Fruit fly (Drosophila melanogaster) whole organism, pupa: Measurements from ENCODE around the gene Bdbt.

Experiments used
- CG10348 ChIP-seq: fragments of 200-800 bp; sonication (Bioruptor generic); IDR thresholded peaks from 2 replicates; pipeline ENCODE4 v1.3.6; 2022; ENCODE audit warnings: missing biosample characterization, missing genetic modification characterization
- CG12605 ChIP-seq: fragments of 200-800 bp; sonication (Bioruptor generic); IDR thresholded peaks from 2 replicates; pipeline ENCODE4 v1.3.6; 2022; ENCODE audit warnings: missing biosample characterization, missing genetic modification characterization
- CG13204 ChIP-seq: fragments of 200-800 bp; sonication (Bioruptor generic); optimal IDR thresholded peaks from 2 replicates; lab custom pipeline; 2018; ENCODE audit warnings: missing biosample characterization, mild to moderate bottlenecking, missing genetic modification characterization, moderate library complexity
- CG14655 ChIP-seq: fragments of 200-800 bp; sonication (Bioruptor generic); optimal IDR thresholded peaks from 3 replicates; lab custom pipeline; 2017; ENCODE audit warnings: mild to moderate bottlenecking, missing biosample characterization, missing genetic modification reagents, missing genetic modification characterization
- CG15710 ChIP-seq: fragments of 200-800 bp; sonication (Bioruptor generic); optimal IDR thresholded peaks from 2 replicates; lab custom pipeline; 2018; ENCODE audit warnings: missing biosample characterization, mild to moderate bottlenecking, missing genetic modification characterization, moderate library complexity
- CG17806 ChIP-seq: fragments of 200-800 bp; sonication (Bioruptor generic); optimal IDR thresholded peaks from 2 replicates; lab custom pipeline; 2018; ENCODE audit warnings: missing biosample characterization, mild to moderate bottlenecking, missing genetic modification characterization, moderate library complexity
- CG32121 ChIP-seq: fragments of 200-800 bp; sonication (Bioruptor generic); IDR thresholded peaks from 2 replicates; pipeline ENCODE4 v1.3.6; 2022; ENCODE audit warnings: missing biosample characterization, missing genetic modification characterization
- CG34367 ChIP-seq: fragments of 200-800 bp; sonication (Bioruptor generic); optimal IDR thresholded peaks from 2 replicates; lab custom pipeline; 2018; ENCODE audit warnings: missing biosample characterization, mild to moderate bottlenecking, missing genetic modification characterization
- CG4496 ChIP-seq: fragments of 200-800 bp; sonication (Bioruptor generic); IDR thresholded peaks from 3 replicates; pipeline ENCODE4 v1.3.6; 2022; ENCODE audit warnings: missing biosample characterization, missing genetic modification characterization
- CG8159 ChIP-seq: fragments of 200-800 bp; sonication (Bioruptor generic); optimal IDR thresholded peaks from 3 replicates; lab custom pipeline; 2018; ENCODE audit warnings: missing biosample characterization, mild to moderate bottlenecking, missing genetic modification characterization, moderate library complexity
- CG8301 ChIP-seq: fragments of 200-800 bp; sonication (Bioruptor generic); optimal IDR thresholded peaks from 2 replicates; lab custom pipeline; 2018; ENCODE audit warnings: missing biosample characterization, mild to moderate bottlenecking, missing genetic modification characterization
- CG9948 ChIP-seq: fragments of 200-800 bp; sonication (Bioruptor generic); optimal IDR thresholded peaks from 2 replicates; lab custom pipeline; 2018; ENCODE audit warnings: missing biosample characterization, mild to moderate bottlenecking, missing genetic modification characterization, moderate library complexity
- D1 ChIP-seq: fragments of 200-800 bp; sonication (Bioruptor generic); optimal IDR thresholded peaks from 2 replicates; lab custom pipeline; 2018; ENCODE audit warnings: missing biosample characterization, mild to moderate bottlenecking, missing genetic modification characterization, moderate library complexity
- EcR ChIP-seq: fragments of 200-800 bp; sonication (Bioruptor generic); optimal IDR thresholded peaks from 3 replicates; lab custom pipeline; 2019; ENCODE audit warnings: missing biosample characterization, missing genetic modification characterization, mild to moderate bottlenecking, moderate library complexity, missing genetic modification reagents
- Ets98B ChIP-seq: fragments of 200-800 bp; sonication (Bioruptor generic); IDR thresholded peaks from 2 replicates; pipeline ENCODE4 v1.3.6; 2022; ENCODE audit warnings: missing biosample characterization, missing genetic modification characterization
- Pif1A ChIP-seq: fragments of 200-800 bp; sonication (Bioruptor generic); optimal IDR thresholded peaks from 3 replicates; lab custom pipeline; 2016; ENCODE audit warnings: missing biosample characterization, missing genetic modification characterization
- Pif1B ChIP-seq: fragments of 200-800 bp; sonication (Bioruptor generic); optimal IDR thresholded peaks from 3 replicates; lab custom pipeline; 2016; ENCODE audit warnings: missing biosample characterization, missing genetic modification characterization
- Snoo ChIP-seq: fragments of 200-800 bp; sonication (Bioruptor generic); optimal IDR thresholded peaks from 3 replicates; lab custom pipeline; 2017; ENCODE audit warnings: missing biosample characterization, mild to moderate bottlenecking, missing genetic modification characterization, inconsistent platforms
- fd96Ca ChIP-seq: fragments of 200-800 bp; sonication (Bioruptor generic); IDR thresholded peaks from 3 replicates; pipeline ENCODE4 v1.3.6; 2022; ENCODE audit warnings: missing biosample characterization, missing genetic modification characterization
- gl ChIP-seq: fragments of 200-800 bp; sonication (Bioruptor generic); optimal IDR thresholded peaks from 2 replicates; lab custom pipeline; 2018; ENCODE audit warnings: missing biosample characterization, mild to moderate bottlenecking, missing genetic modification characterization
- rn ChIP-seq: fragments of 200-800 bp; sonication (Bioruptor generic); IDR thresholded peaks from 2 replicates; pipeline ENCODE4 v1.3.6; 2022; ENCODE audit warnings: missing biosample characterization, missing genetic modification characterization

Gene Bdbt

DNA sequence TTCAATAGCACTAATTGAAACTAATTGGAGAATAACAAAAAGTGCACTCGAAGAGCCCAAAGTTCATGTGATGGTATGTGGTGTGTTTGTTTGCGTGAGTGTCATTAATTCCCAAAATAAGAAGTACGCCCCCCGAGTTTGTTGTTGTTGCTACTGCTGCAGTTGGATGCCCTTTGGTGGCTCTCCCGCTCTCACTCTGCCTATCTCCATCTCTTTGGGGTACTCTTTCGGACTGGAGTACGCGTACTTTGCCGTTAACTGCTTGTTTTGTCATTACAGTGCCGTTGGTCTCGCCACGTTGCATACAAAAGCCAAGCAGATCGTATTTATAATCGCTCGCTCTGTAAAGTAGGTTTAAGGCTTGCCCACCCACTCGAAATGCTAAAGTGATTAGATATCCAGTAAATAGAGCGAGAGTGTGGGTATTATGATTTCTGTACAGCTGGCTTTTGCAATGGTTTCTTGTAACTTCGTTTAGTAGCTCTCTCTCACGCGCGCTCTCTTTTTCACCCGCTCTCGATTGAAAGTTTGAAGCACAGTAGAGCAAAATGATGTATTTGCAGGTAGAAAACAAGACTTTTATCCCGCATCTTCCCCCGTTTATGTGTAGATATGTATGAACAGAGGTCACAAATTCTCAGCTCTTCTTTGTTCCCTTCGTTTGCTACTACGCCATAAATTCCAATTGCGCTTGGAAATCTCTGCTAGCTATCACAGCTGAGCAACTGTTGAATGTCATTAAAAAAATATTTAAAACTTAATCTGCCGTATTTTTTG, 6.5 kb downstream of the Bdbt start:
- TF ChIP-seq CG32121 (GFP tag; lab: Robert Waterston, UW) (0 out of 2 replicates have a peak, but pooled peaks have one; percentile 10), CG10348 (GFP tag; lab: Robert Waterston, UW) (no peak), CG9948 (tag; lab: Kevin White, UChicago) (peak; percentile 18), CG4496 (GFP tag; lab: Robert Waterston, UW) (0 out of 3 replicates have a peak, but pooled peaks have one; percentile 6), CG8301 (tag; lab: Kevin White, UChicago) (peak; percentile 55), CG12605 (GFP tag; lab: Robert Waterston, UW) (no peak), CG8159 (tag; lab: Kevin White, UChicago) (peak; percentile 3), EcR (GFP tag; lab: Kevin White, UChicago) (peak; percentile 89), gl (tag; lab: Kevin White, UChicago) (no peak), Ets98B (peak; percentile 44), CG15710 (no peak), CG17806 (tag; lab: Kevin White, UChicago) (peak; percentile 16), fd96Ca (GFP tag; lab: Robert Waterston, UW) (0 out of 3 replicates have a peak, but pooled peaks have one; percentile 57)

DNA sequence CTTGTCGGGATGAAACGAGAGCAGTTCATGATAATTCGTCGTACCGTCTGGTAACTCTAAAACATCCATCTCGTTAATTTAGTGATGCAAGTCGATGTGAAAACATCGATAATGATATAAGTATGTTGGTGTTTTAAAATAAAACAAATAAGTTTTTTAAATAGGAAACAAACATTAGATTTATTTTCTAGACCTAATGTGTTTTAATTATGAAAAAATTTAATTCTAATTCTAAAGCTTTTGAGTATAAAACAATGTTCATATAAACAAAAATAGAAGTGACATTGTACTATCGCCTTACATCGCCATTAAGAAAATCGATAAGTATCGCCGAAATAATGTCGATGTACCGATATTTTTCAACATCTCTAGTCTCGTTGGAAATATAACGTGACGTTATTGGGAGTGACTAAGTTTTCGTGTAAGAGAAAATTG, 7.6 kb downstream of the Bdbt start, which contains the start of gene Rab11:
Rab11 (plus strand) TSS at position 363 of the 435 bp plus-strand sequence.
- no peak for TF ChIP-seq CG12605 (GFP tag; lab: Robert Waterston, UW)
- peak; percentile 43 for TF ChIP-seq CG15710
- no peak for TF ChIP-seq CG32121 (GFP tag; lab: Robert Waterston, UW)
- no peak for TF ChIP-seq CG10348 (GFP tag; lab: Robert Waterston, UW)
- peak; percentile 39 for TF ChIP-seq CG8159 (tag; lab: Kevin White, UChicago)
- no peak for TF ChIP-seq CG17806 (tag; lab: Kevin White, UChicago)
- no peak for TF ChIP-seq EcR (GFP tag; lab: Kevin White, UChicago)
- no peak for TF ChIP-seq CG4496 (GFP tag; lab: Robert Waterston, UW)
- no peak for TF ChIP-seq Ets98B
- TF ChIP-seq CG34367 (tag; lab: Kevin White, UChicago), result peak; percentile 12
- TF ChIP-seq Pif1A, result no peak
- no peak for TF ChIP-seq CG14655 (GFP tag; lab: Kevin White, UChicago)
- TF ChIP-seq gl (tag; lab: Kevin White, UChicago), result no peak
- no peak for TF ChIP-seq CG9948 (tag; lab: Kevin White, UChicago)
- TF ChIP-seq Snoo, result no peak

DNA sequence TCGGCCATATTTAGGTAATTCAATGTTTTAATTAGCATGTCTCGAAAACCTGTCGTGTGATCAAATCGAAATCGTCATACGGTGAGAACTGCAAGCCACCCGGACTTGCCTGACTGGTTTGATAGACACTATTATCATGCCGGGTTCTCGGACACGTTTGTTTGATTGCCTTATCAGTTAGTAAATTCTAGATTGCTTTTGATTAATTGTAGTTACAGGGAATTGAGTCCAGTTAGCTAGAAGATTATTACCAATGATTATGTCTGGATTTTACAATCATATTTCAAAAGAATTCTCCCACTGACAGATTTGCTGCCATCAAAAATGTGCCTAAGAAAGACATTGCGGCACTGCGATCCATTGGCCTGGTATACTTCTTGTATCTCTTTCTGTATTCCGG, 8.9 kb downstream of the Bdbt start:
- TF ChIP-seq fd96Ca (GFP tag; lab: Robert Waterston, UW), result no peak
- no peak for TF ChIP-seq CG32121 (GFP tag; lab: Robert Waterston, UW)
- no peak for TF ChIP-seq CG8159 (tag; lab: Kevin White, UChicago)
- no peak for TF ChIP-seq Pif1B (GFP tag; lab: Kevin White, UChicago)
- TF ChIP-seq rn (GFP tag; lab: Robert Waterston, UW), result no peak
- TF ChIP-seq CG17806 (tag; lab: Kevin White, UChicago), result no peak
- no peak for TF ChIP-seq CG8301 (tag; lab: Kevin White, UChicago)
- TF ChIP-seq CG34367 (tag; lab: Kevin White, UChicago), result no peak
- TF ChIP-seq CG13204 (GFP tag; lab: Kevin White, UChicago), result no peak

DNA sequence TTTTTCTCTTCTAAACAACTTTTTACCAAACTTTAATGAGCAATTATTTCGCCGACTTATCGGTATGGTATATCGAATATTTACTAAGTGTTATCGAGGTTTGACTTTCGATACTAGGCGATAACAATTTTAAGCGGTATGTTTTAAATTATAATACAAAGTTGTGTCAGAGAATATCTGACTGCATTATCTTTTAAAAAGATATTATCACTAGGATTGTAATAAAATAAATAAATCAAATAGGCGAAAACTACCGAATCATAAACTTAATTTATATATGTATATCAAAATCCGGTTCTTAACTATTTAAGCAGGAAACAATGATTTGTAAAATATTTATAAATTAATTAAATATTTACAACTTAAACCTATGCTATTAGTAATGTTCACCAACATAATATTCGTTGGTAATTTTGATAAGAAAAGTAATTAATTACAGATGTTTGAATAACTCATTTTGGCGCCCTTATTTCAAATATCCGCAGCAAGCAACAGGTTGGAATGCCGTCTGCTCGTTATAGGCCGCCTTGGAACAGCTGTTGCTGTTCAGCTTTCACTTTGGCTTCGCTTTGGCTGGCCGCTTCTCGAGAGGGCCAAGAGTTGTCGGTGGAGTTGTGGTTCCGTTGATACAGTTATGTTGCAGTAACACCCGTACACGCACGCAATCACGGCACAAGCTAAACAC, 10.6 kb downstream of the Bdbt start, which contains the start of the genes Sec15 and rtet:
Sec15 (minus strand) TSS at position 66 of the 685 bp plus-strand sequence.
rtet (plus strand) TSS at position 540 of the 685 bp plus-strand sequence.
- TF ChIP-seq CG14655 (GFP tag; lab: Kevin White, UChicago) (no peak), Ets98B (peak; percentile 58), EcR (GFP tag; lab: Kevin White, UChicago) (no peak), CG8159 (tag; lab: Kevin White, UChicago) (no peak), CG17806 (tag; lab: Kevin White, UChicago) (peak; percentile 6), CG4496 (GFP tag; lab: Robert Waterston, UW) (peak; percentile 63; the same call in 1 of the 3 replicates), CG34367 (tag; lab: Kevin White, UChicago) (peak; percentile 27), CG10348 (GFP tag; lab: Robert Waterston, UW) (no peak), CG13204 (GFP tag; lab: Kevin White, UChicago) (no peak), CG15710 (peak; percentile 47), CG12605 (GFP tag; lab: Robert Waterston, UW) (peak; percentile 27; the same call in 1 of the 2 replicates), gl (tag; lab: Kevin White, UChicago) (no peak), Pif1A (no peak), CG32121 (GFP tag; lab: Robert Waterston, UW) (peak; percentile 52), CG8301 (tag; lab: Kevin White, UChicago) (no peak), Pif1B (GFP tag; lab: Kevin White, UChicago) (no peak), D1 (no peak), CG9948 (tag; lab: Kevin White, UChicago) (peak; percentile 30), rn (GFP tag; lab: Robert Waterston, UW) (no peak), Snoo (no peak), fd96Ca (GFP tag; lab: Robert Waterston, UW) (peak; percentile 66)

DNA sequence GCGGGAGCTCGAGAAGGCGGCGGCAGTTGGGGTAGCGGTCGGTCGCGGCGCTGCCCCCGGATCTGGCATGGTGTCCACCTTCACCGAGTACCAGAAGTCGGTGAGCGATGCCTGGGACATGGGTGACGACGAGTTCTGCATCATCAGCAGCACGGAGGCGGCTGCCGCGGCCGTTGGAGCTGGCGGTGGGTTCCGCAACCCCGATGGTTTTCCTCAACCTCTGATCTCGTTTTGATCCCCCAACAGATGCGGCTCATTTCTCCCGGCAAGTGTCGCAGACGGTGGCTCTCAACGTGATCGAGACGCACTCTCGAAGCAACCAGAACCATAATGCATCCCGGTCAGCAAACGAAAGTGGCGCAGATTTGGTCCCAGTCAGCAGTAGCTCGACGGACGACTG, 16.2 kb downstream of the Bdbt start:
- no peak for TF ChIP-seq gl (tag; lab: Kevin White, UChicago)
- TF ChIP-seq fd96Ca (GFP tag; lab: Robert Waterston, UW), result no peak
- no peak for TF ChIP-seq CG13204 (GFP tag; lab: Kevin White, UChicago)
- TF ChIP-seq CG4496 (GFP tag; lab: Robert Waterston, UW), result no peak
- no peak for TF ChIP-seq CG8301 (tag; lab: Kevin White, UChicago)
- TF ChIP-seq CG9948 (tag; lab: Kevin White, UChicago), result no peak
- TF ChIP-seq EcR (GFP tag; lab: Kevin White, UChicago), result no peak
- TF ChIP-seq Snoo, result no peak
- TF ChIP-seq CG32121 (GFP tag; lab: Robert Waterston, UW), result no peak
- TF ChIP-seq Pif1A, result no peak
- no peak for TF ChIP-seq Ets98B
- no peak for TF ChIP-seq CG14655 (GFP tag; lab: Kevin White, UChicago)
- TF ChIP-seq CG12605 (GFP tag; lab: Robert Waterston, UW), result no peak
- no peak for TF ChIP-seq CG10348 (GFP tag; lab: Robert Waterston, UW)
- TF ChIP-seq CG17806 (tag; lab: Kevin White, UChicago), result no peak
- TF ChIP-seq, all 21 proteins: peak for 0
